Worm (Caenorhabditis elegans) whole organism, young adult: ENCODE measurements around the gene brc-2.
A peak's percentile ranks its signal among the peaks of the same experiment; 100 is the strongest.

ENCODE experiments used
- B0035.1 ChIP-seq: sonication (generic microtip); optimal IDR thresholded peaks from 2 replicates; lab custom pipeline; 2016; ENCODE audit warnings: missing genetic modification characterization, mild to moderate bottlenecking, missing compliant biosample characterization, missing genotype, missing genetic modification reagents
- F33H1.4 ChIP-seq: fragments of 200-800 bp; sonication (Bioruptor generic); IDR thresholded peaks from 2 replicates; pipeline ENCODE4 v1.3.6; 2022; ENCODE audit warnings: missing genetic modification reagents, missing genetic modification characterization, missing compliant biosample characterization
- F55B11.4 ChIP-seq: sonication (generic microtip); optimal IDR thresholded peaks from 2 replicates; lab custom pipeline; 2016; ENCODE audit warnings: missing compliant biosample characterization, missing genetic modification characterization, borderline replicate concordance; ENCODE audit not compliant: insufficient read depth
- F57A8.1 ChIP-seq: fragments of 200-800 bp; sonication (Bioruptor generic); optimal IDR thresholded peaks from 2 replicates; lab custom pipeline; 2018; ENCODE audit warnings: mild to moderate bottlenecking, missing genetic modification characterization, moderate library complexity, missing compliant biosample characterization
- K12H6.12 ChIP-seq: fragments of 200-800 bp; sonication (Bioruptor generic); optimal IDR thresholded peaks from 2 replicates; lab custom pipeline; 2018; ENCODE audit warnings: mild to moderate bottlenecking, missing genetic modification characterization, missing compliant biosample characterization
- Y95B8A.8 ChIP-seq: fragments of 200-800 bp; sonication (Bioruptor generic); IDR thresholded peaks from 2 replicates; pipeline ENCODE4 v1.3.6; 2022; ENCODE audit warnings: missing genetic modification reagents, missing genetic modification characterization, missing compliant biosample characterization
- athp-1 ChIP-seq: sonication (generic microtip); optimal IDR thresholded peaks from 2 replicates; lab custom pipeline; 2017; ENCODE audit warnings: mild to moderate bottlenecking, missing genetic modification characterization, missing compliant biosample characterization
- attf-3 ChIP-seq: fragments of 200-800 bp; sonication (Bioruptor generic); conservative IDR thresholded peaks from 2 replicates; pipeline ENCODE4 v1.3.6; 2022; ENCODE audit warnings: missing genetic modification reagents, missing genetic modification characterization, missing compliant biosample characterization
- cebp-1 ChIP-seq, 2 experiments: fragments of 200-800 bp in 1 of 2; sonication (Bioruptor generic) in 1 of 2; sonication (generic microtip) in 1 of 2; IDR thresholded peaks in 1 of 2; optimal IDR thresholded peaks in 1 of 2; 2 replicates each; pipeline versions ENCODE4 v1.3.6 to Lab custom; 2017 to 2022; ENCODE audit warnings: missing compliant biosample characterization in 2 of 2, missing genetic modification characterization in 2 of 2, mild to moderate bottlenecking in 1 of 2, missing genetic modification reagents in 1 of 2, moderate library complexity in 1 of 2
- ceh-100 ChIP-seq: fragments of 200-800 bp; sonication (Bioruptor generic); IDR thresholded peaks from 2 replicates; pipeline ENCODE4 v1.3.6; 2022; ENCODE audit warnings: missing genetic modification reagents, missing genetic modification characterization, missing compliant biosample characterization
- ceh-27 ChIP-seq: fragments of 200-800 bp; sonication (Bioruptor generic); optimal IDR thresholded peaks from 2 replicates; lab custom pipeline; 2018; ENCODE audit warnings: mild to moderate bottlenecking, missing genetic modification characterization, moderate library complexity, missing compliant biosample characterization
- ceh-91 ChIP-seq: fragments of 200-800 bp; sonication (Bioruptor generic); IDR thresholded peaks from 2 replicates; pipeline ENCODE4 v1.3.6; 2022; ENCODE audit warnings: missing genetic modification reagents, missing genetic modification characterization, missing compliant biosample characterization
- dox-1 ChIP-seq: fragments of 200-800 bp; sonication (Bioruptor generic); IDR thresholded peaks from 2 replicates; pipeline ENCODE4 v1.3.6; 2022; ENCODE audit warnings: missing genetic modification reagents, missing genetic modification characterization, missing compliant biosample characterization
- efl-1 ChIP-seq: fragments of 150-350 bp; optimal IDR thresholded peaks from 2 replicates; lab custom pipeline; 2014; ENCODE audit warnings: missing biosample characterization, missing genetic modification reagents, missing genetic modification characterization
- ekl-4 ChIP-seq: fragments of 200-800 bp; sonication (Bioruptor generic); IDR thresholded peaks from 2 replicates; pipeline ENCODE4 v1.3.6; 2022; ENCODE audit warnings: missing genetic modification reagents, missing genetic modification characterization, missing compliant biosample characterization
- gei-17 ChIP-seq: fragments of 200-800 bp; sonication (Bioruptor generic); optimal IDR thresholded peaks from 2 replicates; lab custom pipeline; 2018; ENCODE audit warnings: mild to moderate bottlenecking, missing genetic modification characterization, missing compliant biosample characterization
- hlh-12 ChIP-seq: sonication (generic microtip); optimal IDR thresholded peaks from 2 replicates; lab custom pipeline; 2016; ENCODE audit warnings: missing genetic modification characterization, missing compliant biosample characterization
- hlh-26 ChIP-seq: fragments of 200-800 bp; sonication (Bioruptor generic); conservative IDR thresholded peaks from 2 replicates; pipeline ENCODE4 v1.3.6; 2022; ENCODE audit warnings: missing genetic modification reagents, missing genetic modification characterization, missing compliant biosample characterization
- hmg-1.2 ChIP-seq: fragments of 200-800 bp; sonication (Bioruptor generic); IDR thresholded peaks from 2 replicates; pipeline ENCODE4 v1.3.6; 2022; ENCODE audit warnings: missing genetic modification reagents, missing genetic modification characterization, missing compliant biosample characterization
- hsf-1 ChIP-seq: fragments of 200-800 bp; sonication (Bioruptor generic); IDR thresholded peaks from 2 replicates; pipeline ENCODE4 v1.3.6; 2022; ENCODE audit warnings: missing genetic modification reagents, missing genetic modification characterization, missing compliant biosample characterization
- let-526 ChIP-seq: fragments of 200-800 bp; sonication (Bioruptor generic); IDR thresholded peaks from 2 replicates; pipeline ENCODE4 v1.3.6; 2022; ENCODE audit warnings: missing genetic modification reagents, missing genetic modification characterization, missing compliant biosample characterization
- let-607 ChIP-seq, 2 experiments: fragments of 200-800 bp in 1 of 2; sonication (Bioruptor generic) in 1 of 2; sonication (generic microtip) in 1 of 2; optimal IDR thresholded peaks; 2 replicates each; lab custom pipeline; 2016 to 2018; ENCODE audit warnings: mild to moderate bottlenecking in 2 of 2, missing compliant biosample characterization in 2 of 2, missing genetic modification characterization in 2 of 2, moderate library complexity in 2 of 2, missing genotype in 1 of 2
- lin-54 ChIP-seq: fragments of 200-800 bp; sonication (Bioruptor generic); optimal IDR thresholded peaks from 2 replicates; lab custom pipeline; 2018; ENCODE audit warnings: mild to moderate bottlenecking, missing genetic modification characterization, missing compliant biosample characterization
- madf-3 ChIP-seq: fragments of 200-800 bp; sonication (Bioruptor generic); IDR thresholded peaks from 2 replicates; pipeline ENCODE4 v1.3.6; 2022; ENCODE audit warnings: missing genetic modification reagents, missing genetic modification characterization, missing compliant biosample characterization
- madf-6 ChIP-seq: fragments of 200-800 bp; sonication (Bioruptor generic); IDR thresholded peaks from 2 replicates; pipeline ENCODE4 v1.3.6; 2022; ENCODE audit warnings: missing genetic modification reagents, missing genetic modification characterization, missing compliant biosample characterization
- mcd-1 ChIP-seq: fragments of 200-800 bp; sonication (Bioruptor generic); IDR thresholded peaks from 2 replicates; pipeline ENCODE4 v1.3.6; 2022; ENCODE audit warnings: missing genetic modification reagents, missing genetic modification characterization, missing compliant biosample characterization
- mes-4 ChIP-seq: sonication (generic microtip); optimal IDR thresholded peaks from 2 replicates; lab custom pipeline; 2016; ENCODE audit warnings: missing genotype, missing genetic modification characterization, missing compliant biosample characterization
- nhr-179 ChIP-seq: sonication (generic microtip); optimal IDR thresholded peaks from 2 replicates; lab custom pipeline; 2016; ENCODE audit warnings: mild to moderate bottlenecking, missing genetic modification characterization, missing compliant biosample characterization
- nhr-90 ChIP-seq: sonication (generic microtip); optimal IDR thresholded peaks from 2 replicates; lab custom pipeline; 2016; ENCODE audit warnings: missing genotype, mild to moderate bottlenecking, missing genetic modification characterization, missing compliant biosample characterization
- snpc-1.3 ChIP-seq: sonication (generic microtip); optimal IDR thresholded peaks from 2 replicates; lab custom pipeline; 2017; ENCODE audit warnings: missing genetic modification characterization, mild to moderate bottlenecking, missing compliant biosample characterization, antibody characterized with exemption, moderate library complexity, missing genotype, missing genetic modification reagents; ENCODE audit not compliant: insufficient read depth
- snpc-4 ChIP-seq, 5 experiments: fragments of 150-350 bp in 1 of 5; sonication (generic microtip) in 4 of 5; optimal IDR thresholded peaks; 2 replicates each; lab custom pipeline; 2014 to 2018; ENCODE audit warnings: missing genetic modification characterization in 5 of 5, missing biosample characterization in 3 of 5, antibody characterized with exemption in 2 of 5, mild to moderate bottlenecking in 2 of 5, missing compliant biosample characterization in 2 of 5, missing genotype in 2 of 5, moderate library complexity in 2 of 5, missing genetic modification reagents in 1 of 5
- tlf-1 ChIP-seq: fragments of 200-800 bp; sonication (Bioruptor generic); optimal IDR thresholded peaks from 2 replicates; lab custom pipeline; 2018; ENCODE audit warnings: mild to moderate bottlenecking, missing genetic modification characterization, missing compliant biosample characterization
- zfh-2 ChIP-seq: fragments of 200-800 bp; sonication (Bioruptor generic); conservative IDR thresholded peaks from 2 replicates; pipeline ENCODE4 v1.3.6; 2022; ENCODE audit warnings: missing genetic modification reagents, missing genetic modification characterization, missing compliant biosample characterization
- ztf-25 ChIP-seq: fragments of 200-800 bp; sonication (Bioruptor generic); IDR thresholded peaks from 2 replicates; pipeline ENCODE4 v1.3.6; 2022; ENCODE audit warnings: missing genetic modification reagents, missing genetic modification characterization, missing compliant biosample characterization

Gene brc-2

DNA sequence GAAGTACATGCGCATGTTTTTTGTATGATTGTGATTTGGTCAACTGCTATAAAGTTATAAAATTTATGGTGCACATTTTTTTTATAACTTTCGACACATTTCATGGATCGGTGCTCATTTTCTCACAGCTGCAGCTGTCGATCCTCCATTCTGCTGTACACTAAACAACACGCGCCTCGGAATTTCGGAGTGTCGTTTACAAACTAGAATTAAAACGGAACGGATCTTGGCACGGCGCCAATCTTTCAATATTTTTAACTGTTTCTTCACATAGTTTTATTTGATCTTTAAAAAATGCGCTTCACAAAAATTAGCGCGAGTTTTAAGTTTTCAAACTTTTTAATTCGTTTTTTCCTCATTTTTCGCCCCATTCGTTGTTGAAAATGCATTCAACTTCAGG lies 43.5 kb upstream of the brc-2 start, which contains the start of gene let-711 (continued):
- TF ChIP-seq hsf-1 = 0 out of 2 replicates have a peak, but pooled peaks have one; percentile 39
- TF ChIP-seq lin-54 (GFP tag; lab: Kevin White, UChicago) = peak; percentile 55
- no peak for TF ChIP-seq hlh-12 (tag; lab: Kevin White, UChicago)
- TF ChIP-seq madf-3 (GFP tag; lab: Robert Waterston, UW) = 0 out of 2 replicates have a peak, but pooled peaks have one; percentile 79
- TF ChIP-seq nhr-90 (tag; lab: Kevin White, UChicago) = no peak
- no peak for TF ChIP-seq K12H6.12 (tag; lab: Kevin White, UChicago)
- TF ChIP-seq F55B11.4 = no peak
- peak; percentile 92 for TF ChIP-seq madf-6 (GFP tag; lab: Robert Waterston, UW)
- TF ChIP-seq ekl-4 (GFP tag; lab: Robert Waterston, UW) = 0 out of 2 replicates have a peak, but pooled peaks have one; percentile 29
- TF ChIP-seq snpc-4 (GFP tag; optimal IDR thresholded peaks at IDR 0.05; lab: Kevin White, UChicago) = peak; percentile 22
- TF ChIP-seq snpc-4 (tag; optimal IDR thresholded peaks at IDR 0.05; lab: Kevin White, UChicago) = no peak
- peak; percentile 78 for TF ChIP-seq ceh-91
- TF ChIP-seq F33H1.4 (GFP tag; lab: Robert Waterston, UW) = peak; percentile 62
- peak; percentile 95 for TF ChIP-seq attf-3 (GFP tag; lab: Robert Waterston, UW)
- no peak for TF ChIP-seq mes-4 (tag; lab: Kevin White, UChicago)
- TF ChIP-seq let-607 (tag; optimal IDR thresholded peaks at IDR 0.05; lab: Kevin White, UChicago) = no peak
- no peak for TF ChIP-seq let-526 (GFP tag; lab: Robert Waterston, UW)
- TF ChIP-seq nhr-179 (tag; lab: Kevin White, UChicago) = no peak
- 0 out of 2 replicates have a peak, but pooled peaks have one; percentile 7 for TF ChIP-seq Y95B8A.8 (GFP tag; lab: Robert Waterston, UW)
- no peak for TF ChIP-seq snpc-1.3 (tag; lab: Kevin White, UChicago)
- no peak for TF ChIP-seq gei-17 (GFP tag; lab: Kevin White, UChicago)
- no peak for TF ChIP-seq mcd-1 (GFP tag; lab: Robert Waterston, UW)
- TF ChIP-seq hlh-26 (GFP tag; lab: Robert Waterston, UW) = no peak
- TF ChIP-seq dox-1 (GFP tag; lab: Robert Waterston, UW) = peak; percentile 18; the same call in 1 of the 2 replicates

DNA sequence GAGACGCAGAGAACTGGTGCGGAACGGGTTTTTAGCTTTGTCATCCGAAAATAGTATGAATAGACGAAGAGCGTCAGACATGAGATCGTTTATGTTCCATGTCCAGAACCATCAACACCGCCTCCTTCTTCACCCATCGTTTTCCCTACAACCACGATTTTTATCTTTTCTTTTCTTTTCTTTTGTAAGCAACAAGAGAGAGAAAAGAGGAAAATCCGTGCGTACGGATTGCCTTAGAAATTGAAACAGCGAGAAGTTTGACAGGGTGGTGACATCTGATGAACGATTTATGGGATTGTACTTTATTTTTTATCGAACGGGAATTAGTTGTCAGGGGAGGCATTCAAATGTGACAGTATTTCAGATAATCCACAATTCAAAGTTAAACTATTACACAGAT lies 42.8 kb upstream of the brc-2 start, which contains the start of gene abu-13:
abu-13 (minus strand) TSS at position 152 of the 400 bp plus-strand sequence.
- TF ChIP-seq efl-1 (no peak), ceh-27 (GFP tag; lab: Kevin White, UChicago) (no peak), lin-54 (GFP tag; lab: Kevin White, UChicago) (no peak), tlf-1 (no peak), B0035.1 (tag; lab: Kevin White, UChicago) (no peak), athp-1 (tag; lab: Kevin White, UChicago) (no peak), Y95B8A.8 (GFP tag; lab: Robert Waterston, UW) (no peak), F57A8.1 (GFP tag; lab: Kevin White, UChicago) (no peak), ztf-25 (GFP tag; lab: Robert Waterston, UW) (no peak)
- TF ChIP-seq, all 124 proteins: peak for 0

DNA sequence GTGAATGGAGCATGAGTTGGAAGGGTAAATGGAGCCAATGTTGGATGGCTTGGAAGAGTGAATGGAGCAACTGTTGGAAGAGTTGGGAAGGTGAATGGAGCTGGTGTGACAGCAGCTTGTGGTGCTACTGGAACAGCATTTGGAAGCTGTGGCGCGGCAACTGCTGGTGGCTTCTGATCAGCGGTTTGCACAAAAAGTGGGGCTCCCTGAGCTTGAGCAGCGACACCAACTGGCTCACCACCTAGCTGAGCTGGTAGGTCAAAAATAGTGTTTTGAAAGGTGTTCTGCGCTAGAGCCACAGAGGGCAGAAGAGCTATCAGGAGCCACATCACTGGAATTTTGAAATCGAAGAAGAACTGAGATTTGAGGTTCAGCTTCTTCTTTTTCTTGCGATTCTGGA lies 42.4 kb upstream of the brc-2 start:
- TF ChIP-seq zfh-2 (GFP tag; lab: Robert Waterston, UW) (peak; percentile 76), ceh-100 (no peak)
- TF ChIP-seq, all 124 proteins: peak for 1

DNA sequence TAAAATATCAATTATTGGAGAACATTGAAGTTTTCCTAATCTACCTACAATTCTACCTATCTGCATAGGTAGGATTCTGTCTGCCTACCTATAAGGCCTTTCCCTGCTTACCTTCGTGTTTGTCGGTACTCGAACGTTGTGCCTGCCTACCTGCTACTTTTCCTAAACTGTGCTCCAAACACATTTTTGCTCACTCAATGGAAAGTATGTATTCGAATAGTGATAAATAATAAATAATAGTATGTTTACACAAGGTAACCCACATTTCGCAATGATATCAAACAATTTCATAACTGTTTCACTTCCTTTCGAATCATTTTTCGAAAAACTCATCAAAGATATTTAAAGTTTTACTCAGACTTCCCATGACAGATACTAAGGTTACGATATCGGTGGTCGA lies 36.6 kb upstream of the brc-2 start, which contains the start of gene F57B9.3:
F57B9.3 (plus strand) TSS at position 301 of the 400 bp plus-strand sequence.
- TF ChIP-seq hmg-1.2 = no peak
- no peak for TF ChIP-seq ceh-91
- no peak for TF ChIP-seq mcd-1 (GFP tag; lab: Robert Waterston, UW)
- TF ChIP-seq cebp-1 (GFP tag; IDR thresholded peaks at IDR 0.05; lab: Robert Waterston, UW) = no peak
- peak; percentile 78 for TF ChIP-seq cebp-1 (tag; optimal IDR thresholded peaks at IDR 0.05; lab: Kevin White, UChicago)
